Worm (Caenorhabditis elegans): Measurements from ENCODE around the gene ant-1.3.

- no peak for TF ChIP-seq ceh-28 (tag; optimal IDR thresholded peaks at IDR 0.05)
- TF ChIP-seq hif-1 (tag; optimal IDR thresholded peaks at IDR 0.05): no peak
- TF ChIP-seq F26F4.8 (GFP tag; conservative IDR thresholded peaks at IDR 0.05): no peak
- TF ChIP-seq nhr-77 (tag; optimal IDR thresholded peaks at IDR 0.05): no peak
- TF ChIP-seq egl-27 (tag; optimal IDR thresholded peaks at IDR 0.05): no peak
- TF ChIP-seq unc-39 (tag; optimal IDR thresholded peaks at IDR 0.05): no peak
- no peak for TF ChIP-seq madf-5 (GFP tag; IDR thresholded peaks at IDR 0.05)
These were observed 15.8 kb upstream of the ant-1.3 start, which contains the start of the genes nhr-138 and C28D4.18 for ce11 chrIV:9724948-9725347.

Measured in whole organism, L4 larva.